Worm (Caenorhabditis elegans) whole organism, young adult: ENCODE measurements around the gene Y73C8C.4.

Experiments used
- C17E4.6 ChIP-seq: fragments of 200-800 bp; sonication (Bioruptor generic); IDR thresholded peaks from 2 replicates; pipeline ENCODE4 v1.3.6; 2022; ENCODE audit warnings: missing genetic modification reagents, missing genetic modification characterization, missing compliant biosample characterization
- F39B2.1 ChIP-seq: fragments of 200-800 bp; sonication (Bioruptor generic); IDR thresholded peaks from 2 replicates; pipeline ENCODE4 v1.3.6; 2022; ENCODE audit warnings: missing genetic modification reagents, missing genetic modification characterization, missing compliant biosample characterization
- F49E8.2 ChIP-seq: sonication (generic microtip); optimal IDR thresholded peaks from 3 replicates; lab custom pipeline; 2017; ENCODE audit warnings: missing genetic modification characterization, mild to moderate bottlenecking, missing compliant biosample characterization, antibody characterized with exemption, moderate library complexity; ENCODE audit not compliant: insufficient read depth
- Y67H2A.10 ChIP-seq: fragments of 200-800 bp; sonication (Bioruptor generic); conservative IDR thresholded peaks from 2 replicates; pipeline ENCODE4 v1.3.6; 2022; ENCODE audit warnings: missing genetic modification reagents, missing genetic modification characterization, missing compliant biosample characterization
- Y79H2A.3 ChIP-seq: fragments of 200-800 bp; sonication (Bioruptor generic); conservative IDR thresholded peaks from 2 replicates; pipeline ENCODE4 v1.3.6; 2022; ENCODE audit warnings: missing genetic modification reagents, missing genetic modification characterization, missing compliant biosample characterization
- akir-1 ChIP-seq: fragments of 200-800 bp; sonication (Bioruptor generic); optimal IDR thresholded peaks from 2 replicates; lab custom pipeline; 2018; ENCODE audit warnings: mild to moderate bottlenecking, missing genetic modification characterization, moderate library complexity, missing compliant biosample characterization
- ama-1 ChIP-seq, 3 experiments: fragments of 150-350 bp in 1 of 3; sonication (generic microtip) in 2 of 3; optimal IDR thresholded peaks; 2 replicates each; lab custom pipeline; 2014 to 2018; ENCODE audit warnings: missing biosample characterization in 2 of 3, missing genetic modification characterization in 2 of 3, missing genetic modification reagents in 2 of 3
- athp-1 ChIP-seq: sonication (generic microtip); optimal IDR thresholded peaks from 2 replicates; lab custom pipeline; 2017; ENCODE audit warnings: mild to moderate bottlenecking, missing genetic modification characterization, missing compliant biosample characterization
- attf-5 ChIP-seq: fragments of 200-800 bp; sonication (Bioruptor generic); optimal IDR thresholded peaks from 2 replicates; lab custom pipeline; 2018; ENCODE audit warnings: mild to moderate bottlenecking, missing genetic modification characterization, missing compliant biosample characterization
- ccch-3 ChIP-seq: fragments of 200-800 bp; sonication (Bioruptor generic); optimal IDR thresholded peaks from 2 replicates; lab custom pipeline; 2018; ENCODE audit warnings: mild to moderate bottlenecking, missing genetic modification characterization, missing compliant biosample characterization
- ceh-27 ChIP-seq: fragments of 200-800 bp; sonication (Bioruptor generic); optimal IDR thresholded peaks from 2 replicates; lab custom pipeline; 2018; ENCODE audit warnings: mild to moderate bottlenecking, missing genetic modification characterization, moderate library complexity, missing compliant biosample characterization
- chd-7 ChIP-seq: sonication (generic microtip); optimal IDR thresholded peaks from 2 replicates; lab custom pipeline; 2016; ENCODE audit warnings: mild to moderate bottlenecking, missing genetic modification characterization, moderate library complexity, missing compliant biosample characterization
- die-1 ChIP-seq: sonication (generic microtip); optimal IDR thresholded peaks from 2 replicates; lab custom pipeline; 2016; ENCODE audit warnings: missing genotype, mild to moderate bottlenecking, missing genetic modification characterization, missing compliant biosample characterization
- dox-1 ChIP-seq: fragments of 200-800 bp; sonication (Bioruptor generic); IDR thresholded peaks from 2 replicates; pipeline ENCODE4 v1.3.6; 2022; ENCODE audit warnings: missing genetic modification reagents, missing genetic modification characterization, missing compliant biosample characterization
- efl-1 ChIP-seq: fragments of 150-350 bp; optimal IDR thresholded peaks from 2 replicates; lab custom pipeline; 2014; ENCODE audit warnings: missing biosample characterization, missing genetic modification reagents, missing genetic modification characterization
- egrh-3 ChIP-seq: fragments of 200-800 bp; sonication (Bioruptor generic); IDR thresholded peaks from 2 replicates; pipeline ENCODE4 v1.3.6; 2022; ENCODE audit warnings: missing genetic modification reagents, missing genetic modification characterization, missing compliant biosample characterization
- ekl-4 ChIP-seq: fragments of 200-800 bp; sonication (Bioruptor generic); IDR thresholded peaks from 2 replicates; pipeline ENCODE4 v1.3.6; 2022; ENCODE audit warnings: missing genetic modification reagents, missing genetic modification characterization, missing compliant biosample characterization
- hlh-12 ChIP-seq: sonication (generic microtip); optimal IDR thresholded peaks from 2 replicates; lab custom pipeline; 2016; ENCODE audit warnings: missing genetic modification characterization, missing compliant biosample characterization
- hsf-1 ChIP-seq: fragments of 200-800 bp; sonication (Bioruptor generic); IDR thresholded peaks from 2 replicates; pipeline ENCODE4 v1.3.6; 2022; ENCODE audit warnings: missing genetic modification reagents, missing genetic modification characterization, missing compliant biosample characterization
- let-607 ChIP-seq, 2 experiments: fragments of 200-800 bp in 1 of 2; sonication (Bioruptor generic) in 1 of 2; sonication (generic microtip) in 1 of 2; optimal IDR thresholded peaks; 2 replicates each; lab custom pipeline; 2016 to 2018; ENCODE audit warnings: mild to moderate bottlenecking in 2 of 2, missing compliant biosample characterization in 2 of 2, missing genetic modification characterization in 2 of 2, moderate library complexity in 2 of 2, missing genotype in 1 of 2
- lir-1 ChIP-seq: fragments of 200-800 bp; sonication (Bioruptor generic); conservative IDR thresholded peaks from 2 replicates; pipeline ENCODE4 v1.3.6; 2022; ENCODE audit warnings: missing genetic modification reagents, missing genetic modification characterization, missing compliant biosample characterization
- lsl-1 ChIP-seq: fragments of 200-800 bp; sonication (Bioruptor generic); optimal IDR thresholded peaks from 2 replicates; lab custom pipeline; 2018; ENCODE audit warnings: mild to moderate bottlenecking, missing genetic modification characterization, moderate library complexity, missing compliant biosample characterization
- madf-10 ChIP-seq: sonication (generic microtip); optimal IDR thresholded peaks from 2 replicates; lab custom pipeline; 2016; ENCODE audit warnings: mild to moderate bottlenecking, missing genetic modification characterization, missing compliant biosample characterization
- nfya-2 ChIP-seq: fragments of 200-800 bp; sonication (Bioruptor generic); IDR thresholded peaks from 2 replicates; pipeline ENCODE4 v1.3.6; 2022; ENCODE audit warnings: missing genetic modification reagents, missing genetic modification characterization, missing compliant biosample characterization
- nfyb-1 ChIP-seq: fragments of 200-800 bp; sonication (Bioruptor generic); IDR thresholded peaks from 2 replicates; pipeline ENCODE4 v1.3.6; 2022; ENCODE audit warnings: missing genetic modification reagents, missing genetic modification characterization, missing compliant biosample characterization
- nhr-179 ChIP-seq: sonication (generic microtip); optimal IDR thresholded peaks from 2 replicates; lab custom pipeline; 2016; ENCODE audit warnings: mild to moderate bottlenecking, missing genetic modification characterization, missing compliant biosample characterization
- nhr-80 ChIP-seq: sonication (generic microtip); optimal IDR thresholded peaks from 2 replicates; lab custom pipeline; 2016; ENCODE audit warnings: missing genetic modification characterization, missing compliant biosample characterization
- rec-8 ChIP-seq, 2 experiments: sonication (generic microtip); optimal IDR thresholded peaks; 2 replicates each; lab custom pipeline; 2016; ENCODE audit warnings: mild to moderate bottlenecking in 2 of 2, missing genetic modification characterization in 2 of 2, missing genetic modification reagents in 2 of 2, missing genotype in 2 of 2, missing biosample characterization in 1 of 2, missing compliant biosample characterization in 1 of 2, moderate library complexity in 1 of 2
- sdz-38 ChIP-seq: sonication (generic microtip); optimal IDR thresholded peaks from 2 replicates; lab custom pipeline; 2016; ENCODE audit warnings: missing genotype, missing genetic modification characterization, missing compliant biosample characterization
- snpc-3.4 ChIP-seq: sonication (generic microtip); optimal IDR thresholded peaks from 2 replicates; lab custom pipeline; 2017; ENCODE audit warnings: missing genetic modification characterization, mild to moderate bottlenecking, missing compliant biosample characterization, antibody characterized with exemption, moderate library complexity, missing genotype, missing genetic modification reagents
- unc-62 ChIP-seq: fragments of 150-350 bp; optimal IDR thresholded peaks from 2 replicates; lab custom pipeline; 2014; ENCODE audit warnings: missing biosample characterization, missing genetic modification reagents, missing genetic modification characterization
- xnd-1 ChIP-seq: sonication (generic microtip); optimal IDR thresholded peaks from 2 replicates; lab custom pipeline; 2016; ENCODE audit warnings: missing genotype, missing genetic modification reagents, missing genetic modification characterization, missing compliant biosample characterization
- zfh-2 ChIP-seq: fragments of 200-800 bp; sonication (Bioruptor generic); conservative IDR thresholded peaks from 2 replicates; pipeline ENCODE4 v1.3.6; 2022; ENCODE audit warnings: missing genetic modification reagents, missing genetic modification characterization, missing compliant biosample characterization
- zim-3 ChIP-seq: sonication (generic microtip); optimal IDR thresholded peaks from 2 replicates; lab custom pipeline; 2017; ENCODE audit warnings: mild to moderate bottlenecking, missing genetic modification characterization, moderate library complexity, missing compliant biosample characterization
- ztf-18 ChIP-seq: sonication (generic microtip); optimal IDR thresholded peaks from 2 replicates; lab custom pipeline; 2016; ENCODE audit warnings: missing genotype, mild to moderate bottlenecking, missing genetic modification characterization, missing compliant biosample characterization
- ztf-22 ChIP-seq: fragments of 200-800 bp; sonication (Bioruptor generic); optimal IDR thresholded peaks from 2 replicates; lab custom pipeline; 2018; ENCODE audit warnings: mild to moderate bottlenecking, missing genetic modification characterization, moderate library complexity, missing compliant biosample characterization
- ztf-28 ChIP-seq: fragments of 200-800 bp; sonication (Bioruptor generic); IDR thresholded peaks from 2 replicates; pipeline ENCODE4 v1.3.6; 2022; ENCODE audit warnings: missing genetic modification reagents, missing genetic modification characterization, missing compliant biosample characterization

Y73C8C.4 gene

DNA sequence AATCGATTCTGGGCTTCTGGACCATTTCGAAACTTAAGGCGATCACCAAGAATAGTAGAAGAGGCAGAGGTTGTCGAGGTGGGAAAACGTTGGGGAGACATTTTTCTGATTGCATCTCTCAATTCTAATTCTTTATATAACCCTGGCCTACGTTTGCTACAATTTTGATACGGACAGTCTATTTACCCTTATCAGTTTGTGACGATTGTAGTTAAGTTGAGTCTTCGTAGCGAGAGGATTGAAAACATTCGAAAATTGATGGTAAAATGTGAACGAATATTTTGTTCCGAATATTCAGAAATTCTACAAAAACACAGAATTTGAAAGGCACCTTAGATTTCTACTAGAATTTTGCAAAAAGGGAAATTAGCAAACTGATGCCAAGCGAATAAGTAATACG is 25.7 kb upstream of the Y73C8C.4 start, which contains the start of gene Y73C8C.10:
Y73C8C.10 (minus strand) TSS at position 101 of the 400 bp plus-strand sequence.
- TF ChIP-seq egrh-3 (GFP tag; lab: Robert Waterston, UW) (no peak), xnd-1 (tag; lab: Kevin White, UChicago) (no peak), ztf-22 (no peak), ztf-28 (GFP tag; lab: Robert Waterston, UW) (no peak), akir-1 (GFP tag; lab: Kevin White, UChicago) (no peak), Y79H2A.3 (GFP tag; lab: Robert Waterston, UW) (no peak), hsf-1 (GFP tag; lab: Robert Waterston, UW) (no peak), F49E8.2 (no peak), zim-3 (tag; lab: Kevin White, UChicago) (no peak), ccch-3 (GFP tag; lab: Kevin White, UChicago) (no peak), chd-7 (tag; lab: Kevin White, UChicago) (no peak), nhr-179 (no peak), ztf-18 (no peak), lsl-1 (GFP tag; lab: Kevin White, UChicago) (no peak), rec-8 (tag; optimal IDR thresholded peaks at IDR 0.05; lab: Kevin White, UChicago) (no peak), nfyb-1 (GFP tag; lab: Robert Waterston, UW) (no peak), die-1 (tag; lab: Kevin White, UChicago) (no peak), madf-10 (no peak)

DNA sequence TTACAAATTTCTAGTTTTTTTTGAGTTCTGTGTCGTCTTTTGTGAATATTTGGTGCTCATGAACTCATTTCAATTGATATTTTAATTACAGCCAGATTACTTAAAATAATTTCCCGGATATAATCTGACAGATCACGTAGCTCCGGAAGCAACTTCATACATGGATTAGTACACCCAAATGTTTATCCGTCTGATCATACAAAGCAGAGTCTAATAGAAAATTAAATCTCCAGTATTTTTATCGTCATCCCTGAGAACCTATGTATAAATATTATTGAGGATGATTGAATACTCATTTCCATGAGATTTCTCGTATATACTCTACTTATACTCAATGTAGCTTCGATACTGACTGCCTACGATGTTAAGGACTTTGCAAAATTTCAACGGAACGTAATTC is 23.0 kb upstream of the Y73C8C.4 start, which contains the start of gene Y73C8C.12:
Y73C8C.12 (plus strand) TSS at position 301 of the 400 bp plus-strand sequence.
- TF ChIP-seq snpc-3.4 (tag; lab: Kevin White, UChicago) (no peak), ceh-27 (no peak), attf-5 (GFP tag; lab: Kevin White, UChicago) (no peak), F39B2.1 (GFP tag; lab: Robert Waterston, UW) (no peak), dox-1 (GFP tag; lab: Robert Waterston, UW) (no peak), C17E4.6 (GFP tag; lab: Robert Waterston, UW) (no peak), nhr-80 (tag; lab: Kevin White, UChicago) (no peak), let-607 (tag; optimal IDR thresholded peaks at IDR 0.05; lab: Kevin White, UChicago) (no peak), sdz-38 (tag; lab: Kevin White, UChicago) (no peak), efl-1 (GFP tag; lab: Kevin White, UChicago) (no peak), nfya-2 (GFP tag; lab: Robert Waterston, UW) (no peak), ama-1 (optimal IDR thresholded peaks at IDR 0.05; lab: Kevin White, UChicago) (no peak), ama-1 (GFP tag; optimal IDR thresholded peaks at IDR 0.05; lab: Kevin White, UChicago) (no peak), ztf-18 (no peak), chd-7 (tag; lab: Kevin White, UChicago) (no peak), hlh-12 (no peak), zfh-2 (GFP tag; lab: Robert Waterston, UW) (no peak), ekl-4 (GFP tag; lab: Robert Waterston, UW) (no peak), athp-1 (tag; lab: Kevin White, UChicago) (no peak)

DNA sequence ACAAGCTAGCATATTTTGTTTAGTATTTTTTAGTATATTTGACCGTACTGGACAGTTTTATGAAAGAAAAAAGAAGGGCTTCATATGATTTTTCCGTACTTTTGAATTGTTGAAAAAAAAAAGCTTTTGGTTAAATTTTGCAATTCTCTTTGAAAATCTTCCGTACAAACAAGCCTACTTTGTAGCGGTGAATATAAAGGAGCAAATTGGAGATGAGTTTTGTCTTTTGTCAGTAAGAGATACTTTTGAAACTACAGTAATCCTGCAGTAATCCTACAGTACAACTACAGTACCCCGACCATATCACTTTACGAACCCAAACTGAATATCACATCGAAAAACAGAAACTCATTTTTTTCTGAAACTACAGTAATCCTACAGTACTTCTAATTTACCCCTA is 20.5 kb upstream of the Y73C8C.4 start:
- TF ChIP-seq lir-1 (GFP tag; lab: Robert Waterston, UW), result no peak
- TF ChIP-seq unc-62 (GFP tag; lab: Kevin White, UChicago), result no peak
- no peak for TF ChIP-seq ceh-27
- no peak for TF ChIP-seq Y67H2A.10 (GFP tag; lab: Robert Waterston, UW)
- no peak for TF ChIP-seq xnd-1 (tag; lab: Kevin White, UChicago)
